Worm (Caenorhabditis elegans) whole organism, L2 larva: ENCODE measurements around the gene rpy-1.

Source experiments
- C34F6.9 ChIP-seq: fragments of 150-350 bp; optimal IDR thresholded peaks from 2 replicates; lab custom pipeline; 2014; ENCODE audit warnings: missing biosample characterization, missing genetic modification characterization
- F13H6.1 ChIP-seq: sonication (generic microtip); optimal IDR thresholded peaks from 2 replicates; lab custom pipeline; 2016; ENCODE audit warnings: missing genetic modification characterization, missing compliant biosample characterization
- R02D3.7 ChIP-seq: fragments of 150-350 bp; optimal IDR thresholded peaks from 2 replicates; lab custom pipeline; 2014; ENCODE audit warnings: missing biosample characterization, missing genetic modification characterization
- Y55F3AM.14 ChIP-seq: fragments of 200-800 bp; sonication (Bioruptor generic); optimal IDR thresholded peaks from 2 replicates; lab custom pipeline; 2018; ENCODE audit warnings: mild to moderate bottlenecking, missing genetic modification characterization, missing compliant biosample characterization
- ZK546.5 ChIP-seq: sonication (generic microtip); optimal IDR thresholded peaks from 2 replicates; lab custom pipeline; 2017; ENCODE audit warnings: missing biosample characterization, missing genetic modification characterization
- alr-1 ChIP-seq: fragments of 150-350 bp; optimal IDR thresholded peaks from 2 replicates; lab custom pipeline; 2014; ENCODE audit warnings: missing biosample characterization, missing genetic modification characterization
- aly-2 ChIP-seq: fragments of 150-350 bp; optimal IDR thresholded peaks from 2 replicates; lab custom pipeline; 2014; ENCODE audit warnings: missing biosample characterization, missing genetic modification characterization
- ama-1 ChIP-seq: fragments of 150-350 bp; optimal IDR thresholded peaks from 2 replicates; lab custom pipeline; 2018; ENCODE audit warnings: inconsistent platforms
- blmp-1 ChIP-seq: sonication (generic microtip); optimal IDR thresholded peaks from 2 replicates; lab custom pipeline; 2017; ENCODE audit warnings: missing genetic modification characterization, mild to moderate bottlenecking, missing compliant biosample characterization, antibody characterized with exemption, moderate library complexity; ENCODE audit not compliant: insufficient read depth
- ceh-16 ChIP-seq: fragments of 150-350 bp; optimal IDR thresholded peaks from 2 replicates; lab custom pipeline; 2014; ENCODE audit warnings: missing biosample characterization, missing genetic modification characterization
- ceh-82 ChIP-seq: fragments of 150-350 bp; optimal IDR thresholded peaks from 2 replicates; lab custom pipeline; 2014; ENCODE audit warnings: missing biosample characterization, missing genetic modification characterization
- crh-2 ChIP-seq: sonication (generic microtip); optimal IDR thresholded peaks from 2 replicates; lab custom pipeline; 2017; ENCODE audit warnings: missing biosample characterization, missing genetic modification characterization
- dmd-4 ChIP-seq: sonication (generic microtip); optimal IDR thresholded peaks from 2 replicates; lab custom pipeline; 2017; ENCODE audit warnings: missing biosample characterization, missing genetic modification characterization
- egl-27 ChIP-seq: sonication (generic microtip); optimal IDR thresholded peaks from 3 replicates; lab custom pipeline; 2017; ENCODE audit warnings: missing biosample characterization, missing genetic modification reagents, missing genetic modification characterization
- elt-1 ChIP-seq: fragments of 150-350 bp; optimal IDR thresholded peaks from 2 replicates; lab custom pipeline; 2014; ENCODE audit warnings: missing biosample characterization, missing genetic modification characterization
- elt-3 ChIP-seq: sonication (generic microtip); optimal IDR thresholded peaks from 2 replicates; lab custom pipeline; 2017; ENCODE audit warnings: missing biosample characterization, missing genetic modification characterization
- fos-1 ChIP-seq: fragments of 150-350 bp; optimal IDR thresholded peaks from 2 replicates; lab custom pipeline; 2014; ENCODE audit warnings: missing biosample characterization, missing genetic modification characterization
- gmeb-1 ChIP-seq: fragments of 150-350 bp; optimal IDR thresholded peaks from 2 replicates; lab custom pipeline; 2014; ENCODE audit warnings: missing biosample characterization, missing genetic modification characterization
- lin-11 ChIP-seq: fragments of 150-350 bp; sonication (generic microtip); optimal IDR thresholded peaks from 2 replicates; lab custom pipeline; 2014; ENCODE audit warnings: missing biosample characterization, missing genetic modification characterization, inconsistent platforms, mixed read lengths
- lin-13 ChIP-seq: fragments of 150-350 bp; optimal IDR thresholded peaks from 2 replicates; lab custom pipeline; 2014; ENCODE audit warnings: missing biosample characterization, missing genetic modification reagents, missing genetic modification characterization
- lin-39 ChIP-seq: fragments of 150-350 bp; optimal IDR thresholded peaks from 2 replicates; lab custom pipeline; 2014; ENCODE audit warnings: missing biosample characterization, missing genetic modification reagents, missing genetic modification characterization
- lsy-2 ChIP-seq, 2 experiments: fragments of 150-350 bp in 1 of 2; sonication (generic microtip) in 1 of 2; optimal IDR thresholded peaks; 2 replicates each; lab custom pipeline; 2014 to 2017; ENCODE audit warnings: missing biosample characterization in 2 of 2, missing genetic modification characterization in 2 of 2
- mab-5 ChIP-seq: fragments of 150-350 bp; optimal IDR thresholded peaks from 2 replicates; lab custom pipeline; 2014; ENCODE audit warnings: missing biosample characterization, missing genetic modification characterization
- mbf-1 ChIP-seq: sonication (generic microtip); optimal IDR thresholded peaks from 2 replicates; lab custom pipeline; 2017; ENCODE audit warnings: missing biosample characterization, missing genetic modification characterization
- mdl-1 ChIP-seq, 2 experiments: fragments of 150-350 bp in 1 of 2; sonication (generic microtip) in 1 of 2; optimal IDR thresholded peaks; 2 replicates each; lab custom pipeline; 2017; ENCODE audit warnings: missing biosample characterization in 2 of 2, missing genetic modification characterization in 2 of 2
- nhr-10 ChIP-seq: sonication (generic microtip); optimal IDR thresholded peaks from 2 replicates; lab custom pipeline; 2017; ENCODE audit warnings: missing biosample characterization, missing genetic modification characterization
- nhr-11 ChIP-seq: fragments of 150-350 bp; optimal IDR thresholded peaks from 2 replicates; lab custom pipeline; 2014; ENCODE audit warnings: missing biosample characterization, missing genetic modification characterization
- nhr-12 ChIP-seq: fragments of 150-350 bp; optimal IDR thresholded peaks from 2 replicates; lab custom pipeline; 2014; ENCODE audit warnings: missing biosample characterization, missing genetic modification characterization
- nhr-129 ChIP-seq: fragments of 150-350 bp; optimal IDR thresholded peaks from 2 replicates; lab custom pipeline; 2014; ENCODE audit warnings: missing biosample characterization, missing genetic modification characterization
- nhr-21 ChIP-seq: fragments of 150-350 bp; optimal IDR thresholded peaks from 2 replicates; lab custom pipeline; 2014; ENCODE audit warnings: missing biosample characterization, missing genetic modification characterization
- nhr-23 ChIP-seq: fragments of 150-350 bp; optimal IDR thresholded peaks from 2 replicates; lab custom pipeline; 2014; ENCODE audit warnings: missing biosample characterization, missing genetic modification reagents, missing genetic modification characterization
- nhr-237 ChIP-seq: fragments of 150-350 bp; optimal IDR thresholded peaks from 2 replicates; lab custom pipeline; 2014; ENCODE audit warnings: missing biosample characterization, missing genetic modification characterization
- nhr-25 ChIP-seq: fragments of 150-350 bp; sonication (generic microtip); optimal IDR thresholded peaks from 3 replicates; lab custom pipeline; 2014; ENCODE audit warnings: missing biosample characterization, missing genetic modification characterization
- nhr-6 ChIP-seq: fragments of 150-350 bp; optimal IDR thresholded peaks from 2 replicates; lab custom pipeline; 2014; ENCODE audit warnings: missing biosample characterization, missing genetic modification characterization
- nhr-77 ChIP-seq: fragments of 150-350 bp; optimal IDR thresholded peaks from 2 replicates; lab custom pipeline; 2014; ENCODE audit warnings: missing biosample characterization, missing genetic modification characterization
- peb-1 ChIP-seq: fragments of 150-350 bp; optimal IDR thresholded peaks from 2 replicates; lab custom pipeline; 2014; ENCODE audit warnings: missing biosample characterization, missing genetic modification characterization
- sem-4 ChIP-seq: fragments of 150-350 bp; optimal IDR thresholded peaks from 2 replicates; lab custom pipeline; 2014; ENCODE audit warnings: missing biosample characterization, missing genetic modification reagents, missing genetic modification characterization
- skn-1 ChIP-seq: sonication (generic microtip); optimal IDR thresholded peaks from 2 replicates; lab custom pipeline; 2017; ENCODE audit warnings: missing biosample characterization, missing genetic modification characterization
- sma-3 ChIP-seq: sonication (generic microtip); optimal IDR thresholded peaks from 2 replicates; lab custom pipeline; 2016; ENCODE audit warnings: missing genetic modification reagents, missing genetic modification characterization, missing compliant biosample characterization
- sma-9 ChIP-seq, 2 experiments: fragments of 150-350 bp in 1 of 2; sonication (generic microtip) in 1 of 2; optimal IDR thresholded peaks; 2 replicates each; lab custom pipeline; 2014 to 2016; ENCODE audit warnings: missing genetic modification characterization in 2 of 2, mild to moderate bottlenecking in 1 of 2, missing biosample characterization in 1 of 2, missing compliant biosample characterization in 1 of 2, missing genetic modification reagents in 1 of 2, moderate library complexity in 1 of 2
- snpc-4 ChIP-seq: fragments of 150-350 bp; optimal IDR thresholded peaks from 2 replicates; lab custom pipeline; 2014; ENCODE audit warnings: missing biosample characterization, missing genetic modification characterization
- unc-39 ChIP-seq: fragments of 150-350 bp; optimal IDR thresholded peaks from 2 replicates; lab custom pipeline; 2014; ENCODE audit warnings: missing biosample characterization, missing genetic modification characterization
- unc-55 ChIP-seq: fragments of 150-350 bp; sonication (generic microtip); optimal IDR thresholded peaks from 3 replicates; lab custom pipeline; 2014; ENCODE audit warnings: missing biosample characterization, missing genetic modification reagents, missing genetic modification characterization
- unc-62 ChIP-seq: fragments of 150-350 bp; optimal IDR thresholded peaks from 2 replicates; lab custom pipeline; 2014; ENCODE audit warnings: missing biosample characterization, missing genetic modification reagents, missing genetic modification characterization
- zag-1 ChIP-seq: fragments of 150-350 bp; optimal IDR thresholded peaks from 2 replicates; lab custom pipeline; 2014; ENCODE audit warnings: missing biosample characterization, missing genetic modification characterization
- ztf-1 ChIP-seq: fragments of 200-800 bp; sonication (Bioruptor generic); conservative IDR thresholded peaks from 2 replicates; pipeline ENCODE4 v1.3.6; 2022; ENCODE audit warnings: missing genetic modification characterization, missing compliant biosample characterization
- ztf-11 ChIP-seq: sonication (generic microtip); optimal IDR thresholded peaks from 2 replicates; lab custom pipeline; 2017; ENCODE audit warnings: missing biosample characterization, missing genetic modification characterization
- ztf-4 ChIP-seq: fragments of 150-350 bp; optimal IDR thresholded peaks from 2 replicates; lab custom pipeline; 2014; ENCODE audit warnings: missing biosample characterization, missing genetic modification characterization

The rpy-1 gene

DNA sequence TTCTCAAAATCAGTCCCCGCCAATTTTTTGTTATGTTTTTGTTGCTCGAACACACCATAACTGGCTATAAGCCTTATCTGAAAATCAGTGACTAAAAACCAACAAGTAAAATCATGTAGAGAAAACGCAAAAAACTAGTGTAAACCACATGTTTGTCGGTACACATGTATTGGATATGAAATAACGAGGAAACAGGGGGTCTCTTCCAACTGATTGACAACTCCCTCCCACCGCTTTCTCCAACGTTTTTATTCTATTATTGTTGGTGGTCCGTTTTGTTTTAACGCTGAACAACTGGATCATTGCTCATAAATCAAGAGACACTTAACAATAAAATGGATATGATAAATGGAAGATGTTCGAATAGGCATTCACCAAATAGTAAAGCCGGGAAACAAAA lies 21.4 kb upstream of the rpy-1 start:
- TF ChIP-seq sem-4 (tag; lab: Kevin White, UChicago) (no peak), F13H6.1 (tag; lab: Kevin White, UChicago) (no peak), elt-1 (tag; lab: Kevin White, UChicago) (no peak), mab-5 (no peak), dmd-4 (tag; lab: Kevin White, UChicago) (no peak), nhr-25 (tag; lab: Kevin White, UChicago) (no peak)

DNA sequence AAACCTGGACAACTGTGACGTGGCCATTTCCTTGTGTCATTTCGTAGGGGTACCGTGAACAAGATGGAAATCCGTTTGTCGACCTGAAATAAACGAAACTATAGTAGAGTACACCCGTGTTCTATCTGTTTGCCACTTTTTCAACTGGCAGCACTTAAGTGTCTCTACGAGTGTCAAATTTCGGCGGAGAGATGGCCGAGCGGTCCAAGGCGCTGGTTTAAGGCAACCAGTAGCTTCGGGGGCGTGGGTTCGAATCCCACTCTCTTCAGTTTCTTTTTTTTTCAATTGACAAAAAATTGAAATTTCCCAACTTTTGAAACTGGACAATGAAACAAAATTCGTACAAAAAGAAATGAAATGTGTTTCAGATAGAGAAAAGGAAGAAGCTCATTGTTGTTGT lies 16.1 kb upstream of the rpy-1 start:
- TF ChIP-seq ZK546.5 (tag; lab: Kevin White, UChicago) (no peak), elt-1 (tag; lab: Kevin White, UChicago) (no peak), ztf-11 (tag; lab: Kevin White, UChicago) (no peak), nhr-21 (no peak), lin-13 (GFP tag; lab: Kevin White, UChicago) (peak; percentile 14), nhr-129 (tag; lab: Kevin White, UChicago) (peak; percentile 54), peb-1 (tag; lab: Kevin White, UChicago) (no peak), skn-1 (tag; lab: Kevin White, UChicago) (no peak), ztf-1 (GFP tag; lab: Robert Waterston, UW) (no peak), ceh-16 (tag; lab: Kevin White, UChicago) (no peak), lin-39 (tag; lab: Kevin White, UChicago) (no peak), nhr-12 (tag; lab: Kevin White, UChicago) (no peak), R02D3.7 (tag; lab: Kevin White, UChicago) (no peak), nhr-11 (no peak), C34F6.9 (peak; percentile 23), crh-2 (tag; lab: Kevin White, UChicago) (peak; percentile 30), lsy-2 (tag; optimal IDR thresholded peaks at IDR 0.05; lab: Kevin White, UChicago) (peak in 1 of 2 experiments; percentile 39), nhr-6 (tag; lab: Kevin White, UChicago) (no peak), sma-9 (GFP tag; optimal IDR thresholded peaks at IDR 0.05; lab: Kevin White, UChicago) (peak; percentile 11), sma-9 (tag; optimal IDR thresholded peaks at IDR 0.05; lab: Kevin White, UChicago) (no peak), gmeb-1 (tag; lab: Kevin White, UChicago) (peak; percentile 26), mdl-1 (tag; optimal IDR thresholded peaks at IDR 0.05; lab: Kevin White, UChicago) (no peak), alr-1 (no peak), nhr-10 (tag; lab: Kevin White, UChicago) (no peak), ama-1 (lab: Kevin White, UChicago) (no peak), aly-2 (tag; lab: Kevin White, UChicago) (no peak), nhr-25 (tag; lab: Kevin White, UChicago) (no peak), egl-27 (no peak), blmp-1 (tag; lab: Kevin White, UChicago) (no peak), nhr-23 (tag; lab: Kevin White, UChicago) (no peak), Y55F3AM.14 (GFP tag; lab: Kevin White, UChicago) (no peak), sem-4 (tag; lab: Kevin White, UChicago) (no peak), ztf-4 (no peak), snpc-4 (peak; percentile 17), mbf-1 (no peak), fos-1 (tag; lab: Kevin White, UChicago) (no peak), dmd-4 (tag; lab: Kevin White, UChicago) (no peak), sma-3 (no peak), F13H6.1 (tag; lab: Kevin White, UChicago) (peak; percentile 3), ceh-82 (no peak), nhr-77 (tag; lab: Kevin White, UChicago) (no peak), mab-5 (no peak), nhr-237 (tag; lab: Kevin White, UChicago) (no peak), lin-11 (tag; lab: Kevin White, UChicago) (no peak), unc-55 (GFP tag; lab: Kevin White, UChicago) (no peak), elt-3 (tag; lab: Kevin White, UChicago) (no peak), unc-62 (no peak), zag-1 (tag; lab: Kevin White, UChicago) (no peak), unc-39 (tag; lab: Kevin White, UChicago) (no peak)
- TF ChIP-seq, all 48 proteins: peak for 9
